Fruit fly (Drosophila melanogaster): ENCODE results near the gene CG7888.

CG7888 gene

DNA sequence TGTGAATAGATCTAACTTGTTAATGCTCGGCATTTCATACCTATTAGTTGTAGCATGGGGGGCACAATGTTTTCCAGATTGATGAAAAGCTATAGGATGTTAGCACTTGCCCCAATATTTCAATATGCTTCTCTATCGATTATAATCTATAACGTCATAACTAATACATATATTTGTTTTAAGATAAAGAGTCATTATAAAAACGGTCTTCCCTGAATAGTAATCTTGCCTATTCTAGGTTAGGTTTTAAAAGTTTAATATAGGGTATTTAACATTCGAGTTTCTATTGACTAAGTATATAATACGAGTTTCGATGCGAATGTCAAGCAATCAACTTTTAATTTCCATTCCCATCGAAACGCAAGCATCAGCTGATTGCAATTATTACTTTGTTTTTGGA is 7.4 kb downstream of the CG7888 start, which contains the start of the genes CG6321 and Blos2 (continued):
- TF ChIP-seq CG32767 (GFP tag; IDR thresholded peaks at IDR 0.05) (0 out of 2 replicates have a peak, but pooled peaks have one; percentile 21), Side (GFP tag; optimal IDR thresholded peaks at IDR 0.05) (peak; percentile 38), Asciz (GFP tag; optimal IDR thresholded peaks at IDR 0.05) (peak; percentile 59), CG10147 (GFP tag; optimal IDR thresholded peaks at IDR 0.05) (peak; percentile 83), tll (GFP tag; optimal IDR thresholded peaks at IDR 0.05) (no peak), caup (GFP tag; optimal IDR thresholded peaks at IDR 0.05; ENCODE audit: severe bottlenecking) (peak; percentile 72), jigr1 (GFP tag; IDR thresholded peaks at IDR 0.05) (no peak), pho (GFP tag; optimal IDR thresholded peaks at IDR 0.05) (peak; percentile 29), fd3F (GFP tag; optimal IDR thresholded peaks at IDR 0.05) (peak; percentile 64), CG1529 (GFP tag; optimal IDR thresholded peaks at IDR 0.05) (peak; percentile 59), exex (tag; optimal IDR thresholded peaks at IDR 0.05) (peak; percentile 81), ato (GFP tag; IDR thresholded peaks at IDR 0.05; ENCODE audit: partially characterized antibody) (no peak), HLH3B (GFP tag; IDR thresholded peaks at IDR 0.05) (peak; percentile 68), pita (GFP tag; optimal IDR thresholded peaks at IDR 0.05) (no peak), run (tag; optimal IDR thresholded peaks at IDR 0.05) (peak; percentile 59), lola (GFP tag; optimal IDR thresholded peaks at IDR 0.05) (peak in 1 of 3 experiments; percentile 72), CG18764 (GFP tag; optimal IDR thresholded peaks at IDR 0.05) (peak; percentile 4), CG7786 (GFP tag; optimal IDR thresholded peaks at IDR 0.05) (peak; percentile 13), CG11504 (tag; optimal IDR thresholded peaks at IDR 0.05) (peak; percentile 86), gem (tag; optimal IDR thresholded peaks at IDR 0.05) (peak; percentile 90), CG34422 (GFP tag; IDR thresholded peaks at IDR 0.05) (0 out of 3 replicates have a peak, but pooled peaks have one; percentile 38), ssp (GFP tag; IDR thresholded peaks at IDR 0.05) (no peak), bigmax (GFP tag; optimal IDR thresholded peaks at IDR 0.05) (peak; percentile 93), Atf-2 (GFP tag; optimal IDR thresholded peaks at IDR 0.05) (peak; percentile 11), CG17612 (GFP tag; IDR thresholded peaks at IDR 0.05) (0 out of 2 replicates have a peak, but pooled peaks have one; percentile 34), sug (tag; optimal IDR thresholded peaks at IDR 0.05) (peak; percentile 79), abd-A (tag; optimal IDR thresholded peaks at IDR 0.05) (no peak), CG32772 (GFP tag; IDR thresholded peaks at IDR 0.05) (0 out of 2 replicates have a peak, but pooled peaks have one; percentile 5), CG18599 (GFP tag; optimal IDR thresholded peaks at IDR 0.05) (peak; percentile 85), D19B (GFP tag; optimal IDR thresholded peaks at IDR 0.05) (peak; percentile 98), CG12155 (GFP tag; optimal IDR thresholded peaks at IDR 0.05) (peak; percentile 64), pzg (GFP tag; optimal IDR thresholded peaks at IDR 0.05) (peak; percentile 39), Dbx (GFP tag; IDR thresholded peaks at IDR 0.05) (peak; percentile 63; the same call in 2 of the 3 replicates), GATAe (GFP tag; conservative IDR thresholded peaks at IDR 0.05) (peak; percentile 55; the same call in 1 of the 2 replicates), CG6683 (GFP tag; optimal IDR thresholded peaks at IDR 0.05) (peak; percentile 50), NC2α (GFP tag; optimal IDR thresholded peaks at IDR 0.05) (no peak), HHEX (GFP tag; optimal IDR thresholded peaks at IDR 0.05) (peak; percentile 72), Eip74EF (GFP tag; optimal IDR thresholded peaks at IDR 0.05) (peak in 1 of 2 experiments; percentile 84), sqz (GFP tag; optimal IDR thresholded peaks at IDR 0.05) (peak; percentile 20), CG31388 (GFP tag; optimal IDR thresholded peaks at IDR 0.05) (peak; percentile 29), CG11696 (GFP tag; IDR thresholded peaks at IDR 0.05) (0 out of 2 replicates have a peak, but pooled peaks have one; percentile 24), CG3281 (GFP tag; optimal IDR thresholded peaks at IDR 0.05) (peak; percentile 86), CG8388 (GFP tag; optimal IDR thresholded peaks at IDR 0.05) (peak; percentile 77), Kr (GFP tag; optimal IDR thresholded peaks at IDR 0.05) (no peak), CG2889 (GFP tag; IDR thresholded peaks at IDR 0.05) (no peak), Med (GFP tag) (peak; percentile 93), pnt (GFP tag; optimal IDR thresholded peaks at IDR 0.05) (peak; percentile 39), CG5245 (GFP tag; optimal IDR thresholded peaks at IDR 0.05) (peak; percentile 39)

Measured in whole organism, embryonic.